Fruit fly (Drosophila melanogaster) whole organism, wandering third instar larva: Measurements from ENCODE around the gene CG31274.

Experiments used
- GATAd ChIP-seq: sonication (Bioruptor generic); optimal IDR thresholded peaks from 2 replicates; lab custom pipeline; 2016; ENCODE audit warnings: missing biosample characterization, missing genetic modification characterization
- HLH106 ChIP-seq: fragments of 200-800 bp; optimal IDR thresholded peaks from 3 replicates; lab custom pipeline; 2019; ENCODE audit warnings: missing biosample characterization, mild to moderate bottlenecking, missing genetic modification characterization, moderate library complexity
- Mio ChIP-seq: sonication (Bioruptor generic); optimal IDR thresholded peaks from 2 replicates; lab custom pipeline; 2016; ENCODE audit warnings: missing biosample characterization, missing genetic modification characterization
- Myc ChIP-seq: fragments of >200 bp; optimal IDR thresholded peaks from 2 replicates; lab custom pipeline; 2017
- br ChIP-seq: fragments of 200-800 bp; sonication (Bioruptor generic); optimal IDR thresholded peaks from 2 replicates; lab custom pipeline; 2016; ENCODE audit warnings: missing biosample characterization, missing genetic modification characterization
- dmrt93B ChIP-seq: fragments of 200-800 bp; sonication (Bioruptor generic); optimal IDR thresholded peaks from 2 replicates; lab custom pipeline; 2018; ENCODE audit warnings: missing biosample characterization, mild to moderate bottlenecking, missing genetic modification characterization
- dsf ChIP-seq: sonication (Bioruptor generic); optimal IDR thresholded peaks from 2 replicates; lab custom pipeline; 2016; ENCODE audit warnings: missing biosample characterization, missing genetic modification characterization, borderline replicate concordance
- psq ChIP-seq: fragments of 200-800 bp; sonication (Bioruptor generic); optimal IDR thresholded peaks from 3 replicates; lab custom pipeline; 2017; ENCODE audit warnings: missing biosample characterization, mild to moderate bottlenecking, missing genetic modification characterization, moderate library complexity
- rgr ChIP-seq: fragments of 200-800 bp; sonication (Bioruptor generic); optimal IDR thresholded peaks from 3 replicates; lab custom pipeline; 2016; ENCODE audit warnings: missing biosample characterization, mild to moderate bottlenecking, missing genetic modification characterization

DNA sequence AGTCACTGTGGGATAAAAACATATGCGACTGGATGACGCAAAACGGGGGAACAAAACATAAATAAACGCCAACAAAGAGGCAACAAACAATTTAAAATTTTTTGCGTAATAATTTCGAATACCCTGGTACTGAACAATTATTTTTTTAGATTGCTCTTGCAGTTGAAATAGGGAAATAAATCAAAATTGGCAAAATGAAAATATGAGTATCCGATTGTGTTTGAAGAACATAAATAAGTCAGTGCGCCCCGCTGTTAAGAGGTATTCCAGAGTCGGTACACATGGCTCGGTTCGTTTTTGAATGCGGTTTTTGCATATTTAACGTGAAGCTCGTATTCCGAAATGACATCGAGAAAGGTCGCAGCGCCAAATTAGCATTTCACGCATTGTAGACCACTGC is 7.3 kb upstream of the CG31274 start:
- TF ChIP-seq HLH106 (tag; lab: Kevin White, UChicago) (peak; percentile 62), Mio (no peak), Myc (lab: Kevin White, UChicago) (no peak), psq (peak; percentile 39), dmrt93B (GFP tag; lab: Kevin White, UChicago) (peak; percentile 46), dsf (GFP tag; lab: Kevin White, UChicago) (no peak), br (GFP tag; lab: Kevin White, UChicago) (peak; percentile 57), rgr (GFP tag; lab: Kevin White, UChicago) (peak; percentile 39), GATAd (GFP tag; lab: Kevin White, UChicago) (no peak)
